Worm (Caenorhabditis elegans): ENCODE data around the gene F35H8.4.

F35H8.4 gene

DNA sequence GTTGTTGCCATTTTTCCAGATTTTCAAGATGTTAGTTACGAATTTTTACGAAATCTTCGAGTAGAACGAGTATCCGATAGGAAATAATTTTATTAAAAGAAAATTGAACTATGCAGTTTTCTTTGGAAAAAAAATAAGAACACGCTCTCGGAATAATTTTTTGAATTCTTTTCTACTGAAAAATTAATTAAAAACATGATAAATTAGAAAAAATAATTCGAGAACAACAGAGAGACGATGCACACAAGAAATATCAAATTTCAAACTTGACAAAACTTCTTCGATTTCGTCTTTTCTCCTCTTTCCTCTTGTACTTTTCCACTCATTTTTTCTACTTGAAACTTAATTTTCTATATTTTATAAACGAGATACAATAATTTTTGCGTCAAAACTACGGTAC lies at the start of gene F35H8.4:
Gene F35H8.4, minus strand, starts transcription at position 101 of the 400 bp plus-strand sequence.
- no peak for TF ChIP-seq unc-62 (GFP tag; optimal IDR thresholded peaks at IDR 0.05)
- TF ChIP-seq pha-4 (tag; optimal IDR thresholded peaks at IDR 0.05): no peak
- no peak for TF ChIP-seq ces-1 (GFP tag; optimal IDR thresholded peaks at IDR 0.05)
- TF ChIP-seq nhr-28 (tag; optimal IDR thresholded peaks at IDR 0.05): no peak
- no peak for TF ChIP-seq snpc-4 (tag; optimal IDR thresholded peaks at IDR 0.05)
- no peak for TF ChIP-seq ztf-11 (tag; optimal IDR thresholded peaks at IDR 0.05)
- TF ChIP-seq ceh-43 (GFP tag; optimal IDR thresholded peaks at IDR 0.05): no peak

DNA sequence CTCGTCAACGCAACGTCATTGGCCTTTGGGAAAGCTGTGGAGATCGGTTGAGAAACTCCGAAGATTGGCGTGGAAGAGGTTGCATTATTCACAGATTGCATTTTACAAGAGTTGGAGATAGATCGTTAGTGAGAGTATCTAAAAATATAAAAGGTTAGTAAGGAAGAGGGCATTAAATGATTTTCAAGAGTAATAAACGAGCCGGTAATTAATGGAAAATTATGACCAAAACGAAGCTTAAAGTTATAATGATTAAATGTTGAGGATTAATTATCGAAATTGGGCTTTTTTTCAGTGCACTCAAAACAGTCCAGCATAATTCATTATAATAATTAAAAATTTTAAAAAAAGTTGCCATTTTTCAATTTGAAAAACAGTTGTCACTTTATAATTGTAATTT lies 49.5 kb upstream of the F35H8.4 start, which contains the start of gene pap-2:
Gene pap-2, minus strand, starts transcription at position 101 of the 400 bp plus-strand sequence.
- TF ChIP-seq M03D4.4 (tag; optimal IDR thresholded peaks at IDR 0.05) (no peak), mab-5 (tag; optimal IDR thresholded peaks at IDR 0.05) (no peak), blmp-1 (tag; optimal IDR thresholded peaks at IDR 0.05) (no peak), lin-13 (tag; optimal IDR thresholded peaks at IDR 0.05) (no peak), unc-62 (GFP tag; optimal IDR thresholded peaks at IDR 0.05) (no peak), flh-1 (GFP tag; optimal IDR thresholded peaks at IDR 0.05) (no peak), snpc-4 (tag; optimal IDR thresholded peaks at IDR 0.05) (no peak), elt-1 (tag; optimal IDR thresholded peaks at IDR 0.05; ENCODE audit: borderline replicate concordance, insufficient read depth) (no peak), sptf-1 (tag; optimal IDR thresholded peaks at IDR 0.05) (no peak), nhr-28 (tag; optimal IDR thresholded peaks at IDR 0.05) (no peak), cnd-1 (tag; optimal IDR thresholded peaks at IDR 0.05) (no peak), ceh-39 (tag; optimal IDR thresholded peaks at IDR 0.05) (no peak), drap-1 (GFP tag; optimal IDR thresholded peaks at IDR 0.05) (no peak), ceh-43 (GFP tag; optimal IDR thresholded peaks at IDR 0.05) (no peak), lin-32 (GFP tag; optimal IDR thresholded peaks at IDR 0.05) (no peak)

DNA sequence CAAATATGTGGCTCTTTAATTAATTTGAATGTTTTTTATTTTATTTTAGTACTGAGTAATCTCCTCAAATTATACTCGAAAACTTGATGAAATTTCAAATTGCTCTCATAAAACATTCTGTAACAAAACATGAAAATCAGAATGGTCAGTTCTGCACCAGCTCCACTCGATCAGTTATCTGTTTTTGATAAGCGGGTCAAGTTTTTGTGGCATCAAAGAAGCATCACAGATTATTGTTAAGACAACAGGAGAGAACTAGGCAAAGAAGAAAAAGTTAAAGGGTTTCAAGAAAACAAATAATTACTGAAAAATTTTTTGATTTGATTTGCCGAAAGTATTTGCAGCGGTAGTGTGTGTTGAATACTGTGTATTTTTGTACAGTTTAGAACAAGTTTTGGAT lies 47.3 kb upstream of the F35H8.4 start:
- TF ChIP-seq sem-2 (GFP tag; optimal IDR thresholded peaks at IDR 0.05): no peak
- TF ChIP-seq sptf-1 (tag; optimal IDR thresholded peaks at IDR 0.05): no peak
- TF ChIP-seq ztf-11 (tag; optimal IDR thresholded peaks at IDR 0.05): no peak
- TF ChIP-seq mls-2 (tag; optimal IDR thresholded peaks at IDR 0.05): no peak

DNA sequence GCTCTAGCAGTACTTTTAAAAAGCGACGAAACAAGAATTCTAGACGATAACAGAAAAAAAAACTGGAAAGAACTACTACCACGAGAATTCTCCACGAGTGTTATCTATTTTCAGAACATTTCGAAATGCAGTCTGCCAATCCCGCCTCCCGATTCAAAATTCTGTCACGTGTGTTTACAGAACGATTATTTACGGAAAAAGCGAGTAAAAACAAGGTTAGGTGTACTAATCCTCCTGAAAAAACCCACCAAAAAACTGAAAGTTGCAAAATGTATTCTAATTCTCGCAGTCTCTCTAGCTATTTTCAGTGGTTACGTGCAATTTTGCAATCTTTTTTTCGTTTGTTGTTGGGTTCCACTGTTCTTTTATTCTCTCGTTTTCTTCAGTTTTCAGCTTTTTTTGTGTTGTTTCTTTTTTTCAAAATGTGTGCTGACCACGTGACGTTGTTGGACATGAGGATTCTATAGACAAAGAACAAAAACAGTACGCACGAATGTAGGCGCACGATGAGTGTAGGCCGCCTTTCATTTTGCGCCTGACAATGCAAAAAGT lies 46.7 kb upstream of the F35H8.4 start:
- no peak for TF ChIP-seq mab-5 (tag; optimal IDR thresholded peaks at IDR 0.05)
- TF ChIP-seq snpc-4 (tag; optimal IDR thresholded peaks at IDR 0.05): no peak
- no peak for TF ChIP-seq elt-1 (tag; optimal IDR thresholded peaks at IDR 0.05; ENCODE audit: borderline replicate concordance, insufficient read depth)
- no peak for TF ChIP-seq hlh-1 (tag; optimal IDR thresholded peaks at IDR 0.05)
- TF ChIP-seq zip-8 (tag; optimal IDR thresholded peaks at IDR 0.05): no peak
- TF ChIP-seq mls-2 (tag; optimal IDR thresholded peaks at IDR 0.05): no peak
- no peak for TF ChIP-seq ztf-11 (tag; optimal IDR thresholded peaks at IDR 0.05)
- TF ChIP-seq flh-1 (GFP tag; optimal IDR thresholded peaks at IDR 0.05): no peak
- no peak for TF ChIP-seq ceh-39 (tag; optimal IDR thresholded peaks at IDR 0.05)
- TF ChIP-seq ces-1 (GFP tag; optimal IDR thresholded peaks at IDR 0.05): no peak
- no peak for TF ChIP-seq unc-39 (tag; optimal IDR thresholded peaks at IDR 0.05)
- no peak for TF ChIP-seq unc-62 (GFP tag; optimal IDR thresholded peaks at IDR 0.05)
- TF ChIP-seq nhr-2 (tag; optimal IDR thresholded peaks at IDR 0.05): no peak
- TF ChIP-seq tbx-8 (GFP tag; optimal IDR thresholded peaks at IDR 0.05): no peak
- no peak for TF ChIP-seq nhr-76 (tag; optimal IDR thresholded peaks at IDR 0.05)
- no peak for TF ChIP-seq pha-4 (tag; optimal IDR thresholded peaks at IDR 0.05)

DNA sequence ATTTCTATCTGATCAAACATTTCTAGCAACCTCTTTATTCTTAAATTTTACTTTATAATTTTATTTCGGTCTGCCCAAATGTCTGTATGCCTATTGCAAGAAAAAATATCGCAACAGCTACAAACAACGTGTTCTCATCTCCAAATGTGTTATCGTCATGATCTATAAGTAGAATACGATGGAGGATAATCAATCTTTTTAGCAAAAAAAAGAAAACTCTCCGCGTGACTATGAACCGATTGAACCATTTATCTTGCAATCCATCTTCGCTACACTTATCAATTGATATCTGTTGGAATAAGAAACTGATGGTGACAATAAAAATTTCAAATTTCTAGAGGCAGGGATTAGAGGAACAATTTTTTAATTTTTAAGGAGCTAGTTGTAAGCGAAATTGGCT lies 46.1 kb upstream of the F35H8.4 start:
- TF ChIP-seq elt-1 (tag; optimal IDR thresholded peaks at IDR 0.05; ENCODE audit: borderline replicate concordance, insufficient read depth) (peak; percentile 37), hlh-1 (tag; optimal IDR thresholded peaks at IDR 0.05) (no peak), mep-1 (tag; optimal IDR thresholded peaks at IDR 0.05) (no peak), drap-1 (GFP tag; optimal IDR thresholded peaks at IDR 0.05) (no peak)

DNA sequence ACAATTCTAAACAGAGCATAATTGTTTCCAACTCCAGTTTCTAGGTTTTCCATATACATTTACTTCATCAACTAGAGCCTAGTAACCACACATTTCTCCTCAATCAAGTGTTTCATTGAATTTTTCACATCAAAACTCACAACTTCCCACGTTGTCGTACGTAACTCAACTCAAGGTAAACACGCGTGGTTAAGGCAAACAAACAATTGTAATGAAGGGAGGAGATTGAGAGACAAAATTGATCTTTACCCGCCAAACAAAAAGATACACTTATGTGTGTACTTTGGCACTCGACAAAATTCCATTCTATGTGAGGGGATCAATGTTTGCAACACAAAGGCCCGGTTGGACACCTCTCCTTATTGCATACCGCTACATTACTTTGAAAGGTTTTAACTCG lies 45.5 kb upstream of the F35H8.4 start, which contains the start of gene nhr-19:
Gene nhr-19, minus strand, starts transcription at position 191 of the 400 bp plus-strand sequence.
- TF ChIP-seq nhr-76 (tag; optimal IDR thresholded peaks at IDR 0.05) (no peak), unc-120 (tag; optimal IDR thresholded peaks at IDR 0.05; ENCODE audit: poor library complexity, severe bottlenecking) (no peak), pha-4 (tag; optimal IDR thresholded peaks at IDR 0.05) (peak; percentile 10), sptf-1 (tag; optimal IDR thresholded peaks at IDR 0.05) (no peak)
